Worm (Caenorhabditis elegans) whole organism, L3 larva: ENCODE data around the gene C36C5.4.

ENCODE experiments used
- ama-1 ChIP-seq: fragments of 150-350 bp; optimal IDR thresholded peaks from 2 replicates; lab custom pipeline; 2018
- ceh-16 ChIP-seq: sonication (generic microtip); optimal IDR thresholded peaks from 2 replicates; lab custom pipeline; 2017; ENCODE audit warnings: missing biosample characterization, missing genetic modification characterization
- egl-27 ChIP-seq: sonication (generic microtip); optimal IDR thresholded peaks from 4 replicates; lab custom pipeline; 2017; ENCODE audit warnings: missing biosample characterization, missing genetic modification reagents, missing genetic modification characterization
- elt-1 ChIP-seq: fragments of 150-350 bp; optimal IDR thresholded peaks from 2 replicates; lab custom pipeline; 2014; ENCODE audit warnings: missing biosample characterization, missing genetic modification characterization
- eor-1 ChIP-seq, 2 experiments: fragments of 150-350 bp; optimal IDR thresholded peaks; 2 replicates each; lab custom pipeline; 2014 to 2018; ENCODE audit warnings: missing biosample characterization in 2 of 2, missing genetic modification characterization in 2 of 2
- fkh-10 ChIP-seq: sonication (generic microtip); optimal IDR thresholded peaks from 2 replicates; lab custom pipeline; 2017; ENCODE audit warnings: missing biosample characterization, missing genetic modification reagents, missing genetic modification characterization
- fkh-2 ChIP-seq: fragments of 150-350 bp; optimal IDR thresholded peaks from 2 replicates; lab custom pipeline; 2014; ENCODE audit warnings: missing biosample characterization, missing genetic modification reagents, missing genetic modification characterization
- lin-39 ChIP-seq: fragments of 150-350 bp; optimal IDR thresholded peaks from 2 replicates; lab custom pipeline; 2018; ENCODE audit warnings: missing biosample characterization, missing genetic modification reagents, missing genetic modification characterization
- lsy-12 ChIP-seq: sonication (generic microtip); optimal IDR thresholded peaks from 2 replicates; lab custom pipeline; 2016; ENCODE audit warnings: mild to moderate bottlenecking, missing genetic modification characterization, missing compliant biosample characterization
- nhr-12 ChIP-seq: fragments of 150-350 bp; optimal IDR thresholded peaks from 2 replicates; lab custom pipeline; 2014; ENCODE audit warnings: missing biosample characterization, missing genetic modification characterization
- nhr-23 ChIP-seq: fragments of 150-350 bp; optimal IDR thresholded peaks from 2 replicates; lab custom pipeline; 2014; ENCODE audit warnings: missing biosample characterization, missing genetic modification reagents, missing genetic modification characterization
- nhr-43 ChIP-seq: sonication (generic microtip); optimal IDR thresholded peaks from 2 replicates; lab custom pipeline; 2016; ENCODE audit warnings: mild to moderate bottlenecking, missing genetic modification characterization, missing compliant biosample characterization; ENCODE audit not compliant: poor library complexity, severe bottlenecking
- nhr-67 ChIP-seq: fragments of 150-350 bp; optimal IDR thresholded peaks from 2 replicates; lab custom pipeline; 2014; ENCODE audit warnings: missing biosample characterization, missing genetic modification characterization
- nhr-76 ChIP-seq: fragments of 150-350 bp; sonication (generic microtip); optimal IDR thresholded peaks from 5 replicates; lab custom pipeline; 2014; ENCODE audit warnings: missing biosample characterization, missing genetic modification characterization
- pqm-1 ChIP-seq: fragments of 150-350 bp; optimal IDR thresholded peaks from 2 replicates; lab custom pipeline; 2017; ENCODE audit warnings: missing biosample characterization, missing genetic modification characterization, inconsistent platforms
- tbx-2 ChIP-seq: sonication (generic microtip); optimal IDR thresholded peaks from 2 replicates; lab custom pipeline; 2016; ENCODE audit warnings: mild to moderate bottlenecking, missing genetic modification characterization, missing compliant biosample characterization
- unc-39 ChIP-seq: sonication (generic microtip); optimal IDR thresholded peaks from 4 replicates; lab custom pipeline; 2017; ENCODE audit warnings: missing biosample characterization, missing genetic modification characterization
- unc-62 ChIP-seq: fragments of 150-350 bp; sonication (generic microtip); optimal IDR thresholded peaks from 4 replicates; lab custom pipeline; 2014; ENCODE audit warnings: missing biosample characterization, missing genetic modification reagents, missing genetic modification characterization
- ztf-11 ChIP-seq: fragments of 150-350 bp; optimal IDR thresholded peaks from 2 replicates; lab custom pipeline; 2014; ENCODE audit warnings: missing biosample characterization, missing genetic modification characterization
- ztf-4 ChIP-seq: fragments of 150-350 bp; optimal IDR thresholded peaks from 2 replicates; lab custom pipeline; 2014; ENCODE audit warnings: missing biosample characterization, missing genetic modification characterization

The C36C5.4 gene

ce11 chrV:3208940-3209339, 42.6 kb downstream of the C36C5.4 start:
- TF ChIP-seq nhr-67 (tag; lab: Kevin White, UChicago) (no peak), ztf-4 (tag; lab: Kevin White, UChicago) (no peak), tbx-2 (tag; lab: Kevin White, UChicago) (no peak), nhr-43 (tag; lab: Kevin White, UChicago) (no peak), pqm-1 (tag; lab: Kevin White, UChicago) (no peak), fkh-2 (no peak), ceh-16 (tag; lab: Kevin White, UChicago) (no peak), elt-1 (tag; lab: Kevin White, UChicago) (no peak), lin-39 (no peak), ama-1 (lab: Kevin White, UChicago) (no peak), unc-39 (tag; lab: Kevin White, UChicago) (no peak), fkh-10 (GFP tag; lab: Kevin White, UChicago) (no peak), nhr-12 (tag; lab: Kevin White, UChicago) (no peak)

- TF ChIP-seq nhr-12 (tag; lab: Kevin White, UChicago), result no peak
- no peak for TF ChIP-seq elt-1 (tag; lab: Kevin White, UChicago)
- TF ChIP-seq nhr-76, result no peak
- no peak for TF ChIP-seq unc-62 (GFP tag; lab: Kevin White, UChicago)
- TF ChIP-seq nhr-23, result no peak
- TF ChIP-seq eor-1 (tag; optimal IDR thresholded peaks at IDR 0.05; lab: Kevin White, UChicago), result no peak
- TF ChIP-seq lsy-12, result no peak
- TF ChIP-seq egl-27, result no peak
- no peak for TF ChIP-seq ztf-11 (tag; lab: Kevin White, UChicago)
Measured at ce11 chrV:3210147-3210546, 43.8 kb downstream of the C36C5.4 start, which contains the start of gene apx-1. Gene apx-1, plus strand, starts transcription at chrV:3210196.
